Fruit fly (Drosophila melanogaster) whole organism, prepupa: ENCODE data around the gene ppk18.

Experiments
- CG32006 ChIP-seq: fragments of 200-800 bp; sonication (Bioruptor generic); optimal IDR thresholded peaks from 3 replicates; lab custom pipeline; 2017; ENCODE audit warnings: missing biosample characterization, mild to moderate bottlenecking, missing genetic modification characterization
- CG3919 ChIP-seq: fragments of 200-800 bp; sonication (Bioruptor generic); optimal IDR thresholded peaks from 3 replicates; lab custom pipeline; 2016; ENCODE audit warnings: missing biosample characterization, missing genetic modification characterization
- CG6854 ChIP-seq: fragments of 200-800 bp; sonication (Bioruptor generic); optimal IDR thresholded peaks from 2 replicates; lab custom pipeline; 2017; ENCODE audit warnings: missing biosample characterization, mild to moderate bottlenecking, missing genetic modification characterization
- CG7368 ChIP-seq: fragments of 200-800 bp; sonication (Bioruptor generic); optimal IDR thresholded peaks from 3 replicates; lab custom pipeline; 2016; ENCODE audit warnings: missing biosample characterization, missing genetic modification characterization
- CG8119 ChIP-seq: fragments of 200-800 bp; sonication (Bioruptor generic); IDR thresholded peaks from 3 replicates; pipeline ENCODE4 v1.3.6; 2022; ENCODE audit warnings: missing biosample characterization, missing genetic modification characterization
- CG8319 ChIP-seq: fragments of 200-800 bp; sonication (Bioruptor generic); optimal IDR thresholded peaks from 3 replicates; lab custom pipeline; 2016; ENCODE audit warnings: missing biosample characterization, missing genetic modification characterization
- CG8632 ChIP-seq: fragments of 200-800 bp; sonication (Bioruptor generic); optimal IDR thresholded peaks from 3 replicates; lab custom pipeline; 2016; ENCODE audit warnings: missing biosample characterization, missing genetic modification characterization
- Lpt ChIP-seq: fragments of 200-800 bp; sonication (Bioruptor generic); optimal IDR thresholded peaks from 3 replicates; lab custom pipeline; 2016; ENCODE audit warnings: missing biosample characterization, missing genetic modification characterization
- Met ChIP-seq: fragments of 200-800 bp; sonication (Bioruptor generic); optimal IDR thresholded peaks from 3 replicates; lab custom pipeline; 2016; ENCODE audit warnings: missing biosample characterization, missing genetic modification characterization
- OdsH ChIP-seq: fragments of 200-800 bp; sonication (Bioruptor generic); optimal IDR thresholded peaks from 3 replicates; lab custom pipeline; 2016; ENCODE audit warnings: missing biosample characterization, missing genetic modification characterization
- Smox ChIP-seq: fragments of 200-800 bp; sonication (Bioruptor generic); optimal IDR thresholded peaks from 3 replicates; lab custom pipeline; 2016; ENCODE audit warnings: missing biosample characterization, missing genetic modification characterization
- fkh ChIP-seq: fragments of 200-800 bp; sonication (Bioruptor generic); optimal IDR thresholded peaks from 3 replicates; lab custom pipeline; 2017; ENCODE audit warnings: missing biosample characterization, mild to moderate bottlenecking, missing genetic modification characterization, moderate library complexity

DNA sequence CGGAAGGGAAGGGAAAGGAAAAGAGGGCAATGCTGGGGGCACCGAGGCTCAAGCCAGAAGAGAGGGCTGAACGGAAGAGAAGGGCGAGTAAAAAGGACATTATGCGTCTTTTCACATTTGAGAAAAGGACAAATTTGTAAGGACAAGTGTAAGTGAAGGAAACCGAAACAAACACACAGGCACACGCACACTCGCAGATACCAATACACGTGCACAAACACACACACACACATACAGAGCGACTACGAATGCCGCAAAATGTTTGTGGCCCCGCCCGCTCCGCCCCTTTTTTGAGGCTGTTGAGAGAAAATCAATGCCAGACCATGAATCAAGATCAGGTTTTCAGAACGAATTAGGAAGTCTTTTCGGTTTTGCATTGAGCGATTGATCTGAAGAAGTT is 17.4 kb downstream of the ppk18 start:
- TF ChIP-seq OdsH (GFP tag; lab: Kevin White, UChicago) (no peak), CG3919 (GFP tag; lab: Kevin White, UChicago) (no peak), Met (GFP tag; lab: Kevin White, UChicago) (no peak), Smox (GFP tag; lab: Kevin White, UChicago) (no peak), CG6854 (GFP tag; lab: Kevin White, UChicago) (no peak), CG8119 (no peak), fkh (GFP tag; lab: Kevin White, UChicago) (no peak), CG32006 (GFP tag; lab: Kevin White, UChicago) (no peak), CG8319 (GFP tag; lab: Kevin White, UChicago) (no peak), Lpt (no peak), CG8632 (no peak), CG7368 (GFP tag; lab: Kevin White, UChicago) (no peak)
